Fruit fly (Drosophila melanogaster) whole organism, embryonic: Measurements from ENCODE around the gene osi.

ENCODE experiments used
- Abd-B ChIP-seq: fragments of 200-800 bp; sonication (Bioruptor generic); optimal IDR thresholded peaks from 2 replicates; lab custom pipeline; 2018; ENCODE audit warnings: missing biosample characterization, mild to moderate bottlenecking, missing genetic modification characterization, moderate library complexity
- Atf3 ChIP-seq: fragments of 200-800 bp; sonication (Bioruptor generic); optimal IDR thresholded peaks from 3 replicates; lab custom pipeline; 2016; ENCODE audit warnings: missing biosample characterization, missing genetic modification characterization
- Atf6 ChIP-seq: fragments of 200-800 bp; sonication (Bioruptor generic); IDR thresholded peaks from 2 replicates; pipeline ENCODE4 v1.3.6; 2022; ENCODE audit warnings: missing biosample characterization, missing genetic modification characterization
- Bgb ChIP-seq: fragments of 200-800 bp; sonication (Bioruptor generic); IDR thresholded peaks from 2 replicates; pipeline ENCODE4 v1.3.6; 2022; ENCODE audit warnings: missing biosample characterization, missing genetic modification characterization; ENCODE audit not compliant: partially characterized antibody
- CG10321 ChIP-seq: fragments of 200-800 bp; sonication (Bioruptor generic); IDR thresholded peaks from 2 replicates; pipeline ENCODE4 v1.3.6; 2022; ENCODE audit warnings: missing biosample characterization, missing genetic modification characterization
- CG10366 ChIP-seq: fragments of 200-800 bp; sonication (Bioruptor generic); IDR thresholded peaks from 2 replicates; pipeline ENCODE4 v1.3.6; 2022; ENCODE audit warnings: missing biosample characterization, missing genetic modification characterization
- CG12236 ChIP-seq: fragments of 200-800 bp; sonication (Bioruptor generic); optimal IDR thresholded peaks from 2 replicates; lab custom pipeline; 2016; ENCODE audit warnings: missing biosample characterization, missing genetic modification characterization
- CG1233 ChIP-seq: fragments of 200-800 bp; sonication (Bioruptor generic); optimal IDR thresholded peaks from 4 replicates; lab custom pipeline; 2018; ENCODE audit warnings: missing biosample characterization, mild to moderate bottlenecking, missing genetic modification characterization
- CG12769 ChIP-seq: fragments of 200-800 bp; sonication (Bioruptor generic); optimal IDR thresholded peaks from 2 replicates; lab custom pipeline; 2019; ENCODE audit warnings: missing biosample characterization, mild to moderate bottlenecking, missing genetic modification characterization, moderate library complexity
- CG13287 ChIP-seq: fragments of 200-800 bp; sonication (Bioruptor generic); IDR thresholded peaks from 2 replicates; pipeline ENCODE4 v1.3.6; 2022; ENCODE audit warnings: missing biosample characterization, missing genetic modification characterization; ENCODE audit not compliant: partially characterized antibody
- CG14965 ChIP-seq: fragments of 200-800 bp; sonication (Bioruptor generic); optimal IDR thresholded peaks from 2 replicates; lab custom pipeline; 2016; ENCODE audit warnings: missing biosample characterization, missing genetic modification characterization, borderline replicate concordance
- CG1832 ChIP-seq: fragments of 200-800 bp; sonication (Bioruptor generic); optimal IDR thresholded peaks from 2 replicates; lab custom pipeline; 2017; ENCODE audit warnings: missing biosample characterization, mild to moderate bottlenecking, missing genetic modification characterization, inconsistent platforms
- CG18764 ChIP-seq: fragments of 200-800 bp; sonication (Bioruptor generic); optimal IDR thresholded peaks from 3 replicates; lab custom pipeline; 2016; ENCODE audit warnings: missing biosample characterization, missing genetic modification characterization
- CG2116 ChIP-seq: fragments of 200-800 bp; sonication (Bioruptor generic); optimal IDR thresholded peaks from 3 replicates; lab custom pipeline; 2018; ENCODE audit warnings: missing biosample characterization, mild to moderate bottlenecking, missing genetic modification characterization
- CG2889 ChIP-seq: fragments of 200-800 bp; sonication (Bioruptor generic); IDR thresholded peaks from 3 replicates; pipeline ENCODE4 v1.3.6; 2022; ENCODE audit warnings: missing biosample characterization, missing genetic modification characterization
- CG4707 ChIP-seq: fragments of 200-800 bp; sonication (Bioruptor generic); optimal IDR thresholded peaks from 2 replicates; lab custom pipeline; 2018; ENCODE audit warnings: missing biosample characterization, mild to moderate bottlenecking, missing genetic modification characterization, moderate library complexity
- CG6683 ChIP-seq: fragments of 200-800 bp; sonication (Bioruptor generic); optimal IDR thresholded peaks from 2 replicates; lab custom pipeline; 2017; ENCODE audit warnings: missing biosample characterization, mild to moderate bottlenecking, missing genetic modification characterization, missing genetic modification reagents
- CG6689 ChIP-seq: fragments of 200-800 bp; sonication (Bioruptor generic); IDR thresholded peaks from 2 replicates; pipeline ENCODE4 v1.3.6; 2022; ENCODE audit warnings: missing biosample characterization, missing genetic modification characterization
- CG7271 ChIP-seq: fragments of 200-800 bp; sonication (Bioruptor generic); optimal IDR thresholded peaks from 2 replicates; lab custom pipeline; 2018; ENCODE audit warnings: missing biosample characterization, mild to moderate bottlenecking, missing genetic modification characterization, moderate library complexity
- CG7556 ChIP-seq: fragments of 200-800 bp; sonication (Bioruptor generic); optimal IDR thresholded peaks from 2 replicates; lab custom pipeline; 2017; ENCODE audit warnings: missing biosample characterization, mild to moderate bottlenecking, missing genetic modification characterization
- CG8924 ChIP-seq: fragments of 200-800 bp; optimal IDR thresholded peaks from 3 replicates; lab custom pipeline; 2019; ENCODE audit warnings: missing biosample characterization, mild to moderate bottlenecking, missing genetic modification characterization, moderate library complexity
- CG9215 ChIP-seq: fragments of 200-800 bp; sonication (Bioruptor generic); IDR thresholded peaks from 2 replicates; pipeline ENCODE4 v1.3.6; 2022; ENCODE audit warnings: missing biosample characterization, missing genetic modification characterization
- CG9609 ChIP-seq: fragments of 200-800 bp; sonication (Bioruptor generic); optimal IDR thresholded peaks from 3 replicates; lab custom pipeline; 2016; ENCODE audit warnings: missing biosample characterization, missing genetic modification characterization
- CoRest ChIP-seq: fragments of 200-800 bp; sonication (Bioruptor generic); optimal IDR thresholded peaks from 3 replicates; lab custom pipeline; 2018; ENCODE audit warnings: missing biosample characterization, mild to moderate bottlenecking, missing genetic modification characterization, moderate library complexity
- Dad ChIP-seq: fragments of 200-800 bp; sonication (Bioruptor generic); optimal IDR thresholded peaks from 3 replicates; lab custom pipeline; 2016; ENCODE audit warnings: missing biosample characterization, missing genetic modification characterization
- ERR ChIP-seq: fragments of 200-800 bp; sonication (Bioruptor generic); optimal IDR thresholded peaks from 2 replicates; lab custom pipeline; 2016; ENCODE audit warnings: missing biosample characterization, missing genetic modification characterization
- Hr39 ChIP-seq: fragments of >200 bp; optimal IDR thresholded peaks from 2 replicates; lab custom pipeline; 2017
- MTF-1 ChIP-seq: fragments of 200-800 bp; sonication (Bioruptor generic); optimal IDR thresholded peaks from 2 replicates; lab custom pipeline; 2018; ENCODE audit warnings: missing biosample characterization, mild to moderate bottlenecking, missing genetic modification characterization, borderline replicate concordance
- Max ChIP-seq: fragments of 200-800 bp; sonication (Bioruptor generic); optimal IDR thresholded peaks from 2 replicates; lab custom pipeline; 2016; ENCODE audit warnings: missing biosample characterization, mild to moderate bottlenecking, missing genetic modification characterization
- Mes4 ChIP-seq: fragments of 200-800 bp; sonication (Bioruptor generic); optimal IDR thresholded peaks from 2 replicates; lab custom pipeline; 2016; ENCODE audit warnings: missing biosample characterization, missing genetic modification characterization
- PHDP ChIP-seq: fragments of 200-800 bp; sonication (Bioruptor generic); optimal IDR thresholded peaks from 3 replicates; lab custom pipeline; 2018; ENCODE audit warnings: missing biosample characterization, mild to moderate bottlenecking, missing genetic modification characterization, moderate library complexity
- Ssrp ChIP-seq: fragments of 200-800 bp; sonication (Bioruptor generic); optimal IDR thresholded peaks from 2 replicates; lab custom pipeline; 2018; ENCODE audit warnings: missing biosample characterization, mild to moderate bottlenecking, missing genetic modification characterization, moderate library complexity
- abd-A ChIP-seq: fragments of 200-800 bp; sonication (Bioruptor generic); optimal IDR thresholded peaks from 3 replicates; lab custom pipeline; 2019; ENCODE audit warnings: missing biosample characterization, mild to moderate bottlenecking, missing genetic modification characterization, moderate library complexity
- ac ChIP-seq: fragments of 200-800 bp; sonication (Bioruptor generic); optimal IDR thresholded peaks from 3 replicates; lab custom pipeline; 2017; ENCODE audit warnings: missing biosample characterization, mild to moderate bottlenecking, missing genetic modification characterization
- ash1 ChIP-seq: fragments of 200-800 bp; sonication (Bioruptor generic); optimal IDR thresholded peaks from 2 replicates; lab custom pipeline; 2018; ENCODE audit warnings: missing biosample characterization, mild to moderate bottlenecking, missing genetic modification characterization
- crol ChIP-seq: fragments of 200-800 bp; sonication (Bioruptor generic); IDR thresholded peaks from 2 replicates; pipeline ENCODE4 v1.3.6; 2022; ENCODE audit warnings: missing biosample characterization, missing genetic modification characterization
- dan ChIP-seq: fragments of 200-800 bp; sonication (Bioruptor generic); IDR thresholded peaks from 2 replicates; pipeline ENCODE4 v1.3.6; 2022; ENCODE audit warnings: missing biosample characterization, missing genetic modification characterization
- gsb ChIP-seq: fragments of 200-800 bp; sonication (Bioruptor generic); IDR thresholded peaks from 2 replicates; pipeline ENCODE4 v1.3.6; 2022; ENCODE audit warnings: missing biosample characterization, missing genetic modification characterization
- hbn ChIP-seq: fragments of 200-800 bp; sonication (Bioruptor generic); IDR thresholded peaks from 2 replicates; pipeline ENCODE4 v1.3.6; 2022; ENCODE audit warnings: missing biosample characterization, missing genetic modification characterization; ENCODE audit not compliant: partially characterized antibody
- org-1 ChIP-seq: fragments of 200-800 bp; sonication (Bioruptor generic); optimal IDR thresholded peaks from 2 replicates; lab custom pipeline; 2017; ENCODE audit warnings: missing biosample characterization, missing genetic modification characterization
- otp ChIP-seq: fragments of 200-800 bp; sonication (Bioruptor generic); IDR thresholded peaks from 3 replicates; pipeline ENCODE4, ENCODE4 v1.3.6; 2022; ENCODE audit warnings: missing biosample characterization, missing genetic modification characterization
- pb ChIP-seq: fragments of 200-800 bp; sonication (Bioruptor generic); optimal IDR thresholded peaks from 3 replicates; lab custom pipeline; 2016; ENCODE audit warnings: missing biosample characterization, missing genetic modification characterization
- phol ChIP-seq: fragments of 200-800 bp; sonication (Bioruptor generic); optimal IDR thresholded peaks from 3 replicates; lab custom pipeline; 2018; ENCODE audit warnings: missing biosample characterization, mild to moderate bottlenecking, missing genetic modification characterization, moderate library complexity
- sens ChIP-seq: fragments of 200-800 bp; sonication (Bioruptor generic); peaks from one replicate; lab custom pipeline; 2016; ENCODE audit warnings: missing biosample characterization, missing genetic modification characterization
- sima ChIP-seq: fragments of 200-800 bp; sonication (Bioruptor generic); optimal IDR thresholded peaks from 2 replicates; lab custom pipeline; 2016; ENCODE audit warnings: missing biosample characterization, missing genetic modification characterization
- sug ChIP-seq: fragments of 200-800 bp; optimal IDR thresholded peaks from 2 replicates; lab custom pipeline; 2019; ENCODE audit warnings: missing biosample characterization, mild to moderate bottlenecking, missing genetic modification characterization, moderate library complexity
- tin ChIP-seq: fragments of 200-800 bp; sonication (Bioruptor generic); optimal IDR thresholded peaks from 3 replicates; lab custom pipeline; 2016; ENCODE audit warnings: missing biosample characterization, missing genetic modification characterization
- tx ChIP-seq: fragments of 200-800 bp; sonication (Bioruptor generic); optimal IDR thresholded peaks from 2 replicates; lab custom pipeline; 2016; ENCODE audit warnings: missing biosample characterization, missing genetic modification characterization
- usp ChIP-seq: fragments of >200 bp; optimal IDR thresholded peaks from 2 replicates; lab custom pipeline; 2017; ENCODE audit warnings: missing biosample characterization, missing genetic modification characterization
- yki ChIP-seq: fragments of >200 bp; optimal IDR thresholded peaks from 3 replicates; lab custom pipeline; 2018

The osi gene

dm6 chr2L:16882871-16883849 lies 4.6 kb downstream of the osi start (continued):
- TF ChIP-seq org-1 (GFP tag; lab: Kevin White, UChicago), result no peak
- TF ChIP-seq Mes4 (GFP tag; lab: Kevin White, UChicago), result no peak
- TF ChIP-seq CG6689, result 0 out of 2 replicates have a peak, but pooled peaks have one; percentile 8
- no peak for TF ChIP-seq Ssrp (tag; lab: Kevin White, UChicago)
- TF ChIP-seq CG8924, result no peak
- no peak for TF ChIP-seq hbn (GFP tag; lab: Robert Waterston, UW)
- no peak for TF ChIP-seq CG12236
- no peak for TF ChIP-seq tx (GFP tag; lab: Kevin White, UChicago)
- no peak for TF ChIP-seq abd-A
- no peak for TF ChIP-seq CG18764
- no peak for TF ChIP-seq sima (GFP tag; lab: Kevin White, UChicago)
- no peak for TF ChIP-seq Dad (GFP tag; lab: Kevin White, UChicago)
- no peak for TF ChIP-seq CG2889
- TF ChIP-seq ash1 (GFP tag; lab: Kevin White, UChicago), result no peak
- TF ChIP-seq CG10321, result no peak
- TF ChIP-seq gsb (GFP tag; lab: Robert Waterston, UW), result no peak
- no peak for TF ChIP-seq PHDP (tag; lab: Kevin White, UChicago)
- TF ChIP-seq yki (lab: Kevin White, UChicago), result no peak
- TF ChIP-seq CoRest (tag; lab: Kevin White, UChicago), result no peak
- no peak for TF ChIP-seq pb
- TF ChIP-seq CG13287 (GFP tag; lab: Robert Waterston, UW), result no peak
- no peak for TF ChIP-seq phol (tag; lab: Kevin White, UChicago)
- TF ChIP-seq usp (GFP tag; lab: Kevin White, UChicago), result no peak
- peak; percentile 59 for TF ChIP-seq sug (tag; lab: Kevin White, UChicago)
- no peak for TF ChIP-seq CG10366
- no peak for TF ChIP-seq CG2116 (GFP tag; lab: Kevin White, UChicago)
- TF ChIP-seq Abd-B, result peak; percentile 42
- 0 out of 3 replicates have a peak, but pooled peaks have one; percentile 32 for TF ChIP-seq otp (GFP tag; lab: Robert Waterston, UW)
- no peak for TF ChIP-seq Atf3 (GFP tag; lab: Kevin White, UChicago)
- no peak for TF ChIP-seq tin (GFP tag; lab: Kevin White, UChicago)
- no peak for TF ChIP-seq Max (GFP tag; lab: Kevin White, UChicago)
- no peak for TF ChIP-seq CG1832 (GFP tag; lab: Kevin White, UChicago)
- TF ChIP-seq CG4707 (GFP tag; lab: Kevin White, UChicago), result no peak
- no peak for TF ChIP-seq CG7556 (GFP tag; lab: Kevin White, UChicago)
- TF ChIP-seq CG7271, result no peak
- TF ChIP-seq MTF-1, result no peak
- TF ChIP-seq Bgb (GFP tag; lab: Robert Waterston, UW), result no peak
- no peak for TF ChIP-seq CG6683 (GFP tag; lab: Kevin White, UChicago)
- no peak for TF ChIP-seq Hr39 (lab: Kevin White, UChicago)
- peak; percentile 85 for TF ChIP-seq crol (GFP tag; lab: Robert Waterston, UW)
- TF ChIP-seq sens (GFP tag; lab: Kevin White, UChicago), result peak; percentile 13
- TF ChIP-seq ac, result no peak
- peak; percentile 20 for TF ChIP-seq CG12769 (tag; lab: Kevin White, UChicago)
- TF ChIP-seq CG1233 (GFP tag; lab: Kevin White, UChicago), result no peak
- TF ChIP-seq dan (GFP tag; lab: Robert Waterston, UW), result no peak
- no peak for TF ChIP-seq CG9215 (GFP tag; lab: Robert Waterston, UW)
- TF ChIP-seq Atf6 (GFP tag; lab: Robert Waterston, UW), result no peak
- TF ChIP-seq CG9609 (GFP tag; lab: Kevin White, UChicago), result no peak
- TF ChIP-seq CG14965 (GFP tag; lab: Kevin White, UChicago), result no peak
- no peak for TF ChIP-seq ERR (GFP tag; lab: Kevin White, UChicago)
